Worm (Caenorhabditis elegans) whole organism, late embryonic: ENCODE data around the gene gtf-2F1.

Experiments
- F13H6.1 ChIP-seq: sonication (generic microtip); optimal IDR thresholded peaks from 2 replicates; lab custom pipeline; 2016; ENCODE audit warnings: missing genetic modification characterization, missing compliant biosample characterization
- ama-1 ChIP-seq: fragments of 150-350 bp; optimal IDR thresholded peaks from 2 replicates; lab custom pipeline; 2014
- ceh-31 ChIP-seq: sonication (generic microtip); optimal IDR thresholded peaks from 2 replicates; lab custom pipeline; 2016; ENCODE audit warnings: missing genetic modification characterization, missing compliant biosample characterization
- ceh-9 ChIP-seq: sonication (generic microtip); optimal IDR thresholded peaks from 2 replicates; lab custom pipeline; 2016; ENCODE audit warnings: mild to moderate bottlenecking, missing genetic modification characterization, inconsistent platforms, missing compliant biosample characterization
- fax-1 ChIP-seq: sonication (generic microtip); optimal IDR thresholded peaks from 2 replicates; lab custom pipeline; 2016; ENCODE audit warnings: missing genotype, missing genetic modification characterization, missing compliant biosample characterization
- fkh-10 ChIP-seq: fragments of 150-350 bp; optimal IDR thresholded peaks from 2 replicates; lab custom pipeline; 2014; ENCODE audit warnings: missing biosample characterization, missing genetic modification reagents, missing genetic modification characterization
- hlh-30 ChIP-seq: sonication (generic microtip); optimal IDR thresholded peaks from 2 replicates; lab custom pipeline; 2017; ENCODE audit warnings: antibody characterized with exemption, missing genetic modification characterization, missing compliant biosample characterization; ENCODE audit not compliant: insufficient read depth
- mec-3 ChIP-seq: sonication (generic microtip); optimal IDR thresholded peaks from 2 replicates; lab custom pipeline; 2016; ENCODE audit warnings: borderline replicate concordance, missing genetic modification characterization, missing compliant biosample characterization
- nhr-11 ChIP-seq: fragments of 150-350 bp; optimal IDR thresholded peaks from 2 replicates; lab custom pipeline; 2014; ENCODE audit warnings: missing biosample characterization, missing genetic modification characterization
- nhr-232 ChIP-seq: sonication (generic microtip); optimal IDR thresholded peaks from 2 replicates; lab custom pipeline; 2016; ENCODE audit warnings: missing genetic modification characterization, missing compliant biosample characterization
- pax-1 ChIP-seq: fragments of 150-350 bp; optimal IDR thresholded peaks from 2 replicates; lab custom pipeline; 2014; ENCODE audit warnings: missing biosample characterization, missing genetic modification characterization
- pha-4 ChIP-seq: fragments of 150-350 bp; optimal IDR thresholded peaks from 2 replicates; lab custom pipeline; 2018; ENCODE audit warnings: missing biosample characterization, missing genetic modification reagents, missing genetic modification characterization
- tbx-2 ChIP-seq: sonication (generic microtip); optimal IDR thresholded peaks from 2 replicates; lab custom pipeline; 2016; ENCODE audit warnings: missing genetic modification characterization, missing compliant biosample characterization
- zip-5 ChIP-seq: sonication (generic microtip); optimal IDR thresholded peaks from 2 replicates; lab custom pipeline; 2016; ENCODE audit warnings: missing genetic modification characterization, missing compliant biosample characterization

ce11 chrII:4258683-4259082, 42.7 kb upstream of the gtf-2F1 start, which contains the start of gene clec-135:
- no peak for TF ChIP-seq tbx-2 (tag; lab: Kevin White, UChicago)
- no peak for TF ChIP-seq pha-4 (tag; lab: Kevin White, UChicago)
- TF ChIP-seq fkh-10 (GFP tag; lab: Kevin White, UChicago), result no peak
- no peak for TF ChIP-seq zip-5 (tag; lab: Kevin White, UChicago)
- no peak for TF ChIP-seq ceh-31
- TF ChIP-seq fax-1 (tag; lab: Kevin White, UChicago), result no peak
- no peak for TF ChIP-seq nhr-11 (tag; lab: Kevin White, UChicago)
- TF ChIP-seq ceh-9 (tag; lab: Kevin White, UChicago), result no peak
- TF ChIP-seq F13H6.1 (tag; lab: Kevin White, UChicago), result no peak
- no peak for TF ChIP-seq pax-1 (tag; lab: Kevin White, UChicago)
- no peak for TF ChIP-seq ama-1
- TF ChIP-seq mec-3 (tag; lab: Kevin White, UChicago), result no peak
- no peak for TF ChIP-seq nhr-232 (tag; lab: Kevin White, UChicago)
- no peak for TF ChIP-seq hlh-30 (tag; lab: Kevin White, UChicago)
